Worm (Caenorhabditis elegans) whole organism, mixed stage, embryonic: ENCODE measurements around the gene twk-25.

Source experiments
- M03D4.4 ChIP-seq: sonication (generic microtip); optimal IDR thresholded peaks from 2 replicates; lab custom pipeline; 2017; ENCODE audit warnings: mild to moderate bottlenecking, missing genetic modification characterization, missing compliant biosample characterization
- bed-3 ChIP-seq: fragments of 200-800 bp; sonication (Bioruptor generic); optimal IDR thresholded peaks from 3 replicates; lab custom pipeline; 2018; ENCODE audit warnings: mild to moderate bottlenecking, missing genetic modification characterization, moderate library complexity, missing compliant biosample characterization
- blmp-1 ChIP-seq: fragments of 150-350 bp; optimal IDR thresholded peaks from 2 replicates; lab custom pipeline; 2014; ENCODE audit warnings: missing biosample characterization, missing genetic modification characterization
- ceh-39 ChIP-seq: fragments of 150-350 bp; optimal IDR thresholded peaks from 2 replicates; lab custom pipeline; 2014; ENCODE audit warnings: missing biosample characterization, missing genetic modification characterization
- ceh-43 ChIP-seq: fragments of 200-800 bp; sonication (Bioruptor generic); optimal IDR thresholded peaks from 2 replicates; lab custom pipeline; 2018; ENCODE audit warnings: mild to moderate bottlenecking, missing genetic modification characterization, moderate library complexity, missing compliant biosample characterization
- ceh-83 ChIP-seq: fragments of 200-800 bp; sonication (Bioruptor generic); optimal IDR thresholded peaks from 2 replicates; lab custom pipeline; 2018; ENCODE audit warnings: mild to moderate bottlenecking, missing genetic modification characterization, missing compliant biosample characterization
- ces-1 ChIP-seq: fragments of 150-350 bp; optimal IDR thresholded peaks from 2 replicates; lab custom pipeline; 2014; ENCODE audit warnings: missing biosample characterization, missing genetic modification reagents, missing genetic modification characterization
- cnd-1 ChIP-seq: fragments of 200-800 bp; sonication (Bioruptor generic); optimal IDR thresholded peaks from 2 replicates; lab custom pipeline; 2018; ENCODE audit warnings: mild to moderate bottlenecking, missing genetic modification characterization, missing compliant biosample characterization
- drap-1 ChIP-seq: fragments of 200-800 bp; sonication (Bioruptor generic); optimal IDR thresholded peaks from 3 replicates; lab custom pipeline; 2018; ENCODE audit warnings: mild to moderate bottlenecking, missing genetic modification characterization, missing compliant biosample characterization
- elt-1 ChIP-seq: sonication (generic microtip); optimal IDR thresholded peaks from 2 replicates; lab custom pipeline; 2017; ENCODE audit warnings: missing genetic modification characterization, mild to moderate bottlenecking, missing compliant biosample characterization, antibody characterized with exemption, moderate library complexity, borderline replicate concordance; ENCODE audit not compliant: insufficient read depth
- elt-3 ChIP-seq: fragments of 150-350 bp; optimal IDR thresholded peaks from 2 replicates; lab custom pipeline; 2014; ENCODE audit warnings: missing biosample characterization, missing genetic modification characterization
- flh-1 ChIP-seq: fragments of 200-800 bp; sonication (Bioruptor generic); optimal IDR thresholded peaks from 2 replicates; lab custom pipeline; 2018; ENCODE audit warnings: mild to moderate bottlenecking, missing genetic modification characterization, moderate library complexity, missing compliant biosample characterization
- ham-2 ChIP-seq: fragments of 200-800 bp; sonication (Bioruptor generic); optimal IDR thresholded peaks from 2 replicates; lab custom pipeline; 2018; ENCODE audit warnings: mild to moderate bottlenecking, missing genetic modification characterization, missing compliant biosample characterization
- hlh-1 ChIP-seq: fragments of 150-350 bp; optimal IDR thresholded peaks from 2 replicates; lab custom pipeline; 2014; ENCODE audit warnings: missing biosample characterization, missing genetic modification reagents, missing genetic modification characterization
- lin-13 ChIP-seq: fragments of 150-350 bp; optimal IDR thresholded peaks from 2 replicates; lab custom pipeline; 2014; ENCODE audit warnings: missing biosample characterization, missing genetic modification characterization
- lin-32 ChIP-seq: fragments of 200-800 bp; sonication (Bioruptor generic); optimal IDR thresholded peaks from 2 replicates; lab custom pipeline; 2018; ENCODE audit warnings: mild to moderate bottlenecking, missing genetic modification characterization, missing compliant biosample characterization
- lsy-2 ChIP-seq: fragments of 150-350 bp; optimal IDR thresholded peaks from 2 replicates; lab custom pipeline; 2014; ENCODE audit warnings: missing biosample characterization, missing genetic modification characterization
- mab-5 ChIP-seq: fragments of 150-350 bp; optimal IDR thresholded peaks from 2 replicates; lab custom pipeline; 2014; ENCODE audit warnings: missing biosample characterization, missing genetic modification characterization
- mep-1 ChIP-seq: fragments of 150-350 bp; optimal IDR thresholded peaks from 2 replicates; lab custom pipeline; 2017; ENCODE audit warnings: missing biosample characterization, missing genetic modification reagents, missing genetic modification characterization, inconsistent platforms
- mls-2 ChIP-seq: sonication (generic microtip); optimal IDR thresholded peaks from 2 replicates; lab custom pipeline; 2016; ENCODE audit warnings: mild to moderate bottlenecking, missing genetic modification characterization, moderate library complexity, missing compliant biosample characterization
- nhr-12 ChIP-seq: fragments of 150-350 bp; optimal IDR thresholded peaks from 2 replicates; lab custom pipeline; 2014; ENCODE audit warnings: missing biosample characterization, missing genetic modification characterization
- nhr-2 ChIP-seq: fragments of 150-350 bp; optimal IDR thresholded peaks from 2 replicates; lab custom pipeline; 2014; ENCODE audit warnings: missing biosample characterization, missing genetic modification characterization
- nhr-237 ChIP-seq: fragments of 150-350 bp; optimal IDR thresholded peaks from 2 replicates; lab custom pipeline; 2014; ENCODE audit warnings: missing biosample characterization, missing genetic modification characterization
- nhr-28 ChIP-seq: fragments of 150-350 bp; optimal IDR thresholded peaks from 2 replicates; lab custom pipeline; 2014; ENCODE audit warnings: missing biosample characterization, missing genetic modification characterization
- nhr-76 ChIP-seq: sonication (generic microtip); optimal IDR thresholded peaks from 2 replicates; lab custom pipeline; 2017; ENCODE audit warnings: missing biosample characterization, missing genetic modification characterization
- pha-4 ChIP-seq: fragments of 150-350 bp; optimal IDR thresholded peaks from 2 replicates; lab custom pipeline; 2018; ENCODE audit warnings: missing biosample characterization, missing genetic modification reagents, missing genetic modification characterization
- sem-2 ChIP-seq: fragments of 200-800 bp; sonication (Bioruptor generic); optimal IDR thresholded peaks from 2 replicates; lab custom pipeline; 2018; ENCODE audit warnings: mild to moderate bottlenecking, missing genetic modification characterization, missing compliant biosample characterization
- snpc-4 ChIP-seq: fragments of 150-350 bp; optimal IDR thresholded peaks from 2 replicates; lab custom pipeline; 2014; ENCODE audit warnings: missing biosample characterization, missing genetic modification characterization
- sptf-1 ChIP-seq: sonication (generic microtip); optimal IDR thresholded peaks from 2 replicates; lab custom pipeline; 2017; ENCODE audit warnings: mild to moderate bottlenecking, missing genetic modification characterization, moderate library complexity, missing compliant biosample characterization
- tbx-8 ChIP-seq: fragments of 200-800 bp; sonication (Bioruptor generic); optimal IDR thresholded peaks from 2 replicates; lab custom pipeline; 2018; ENCODE audit warnings: mild to moderate bottlenecking, missing genetic modification characterization, moderate library complexity, missing compliant biosample characterization
- unc-120 ChIP-seq: sonication (generic microtip); optimal IDR thresholded peaks from 2 replicates; lab custom pipeline; 2017; ENCODE audit warnings: missing genetic modification characterization, missing compliant biosample characterization; ENCODE audit not compliant: poor library complexity, severe bottlenecking
- unc-39 ChIP-seq: fragments of 150-350 bp; optimal IDR thresholded peaks from 2 replicates; lab custom pipeline; 2014; ENCODE audit warnings: missing biosample characterization, missing genetic modification characterization
- unc-62 ChIP-seq: fragments of 150-350 bp; optimal IDR thresholded peaks from 2 replicates; lab custom pipeline; 2014; ENCODE audit warnings: missing biosample characterization, missing genetic modification reagents, missing genetic modification characterization
- zip-8 ChIP-seq: fragments of 150-350 bp; optimal IDR thresholded peaks from 2 replicates; lab custom pipeline; 2014; ENCODE audit warnings: missing biosample characterization, missing genetic modification characterization
- ztf-11 ChIP-seq: fragments of 150-350 bp; optimal IDR thresholded peaks from 2 replicates; lab custom pipeline; 2014; ENCODE audit warnings: missing biosample characterization, missing genetic modification characterization

twk-25 gene

DNA sequence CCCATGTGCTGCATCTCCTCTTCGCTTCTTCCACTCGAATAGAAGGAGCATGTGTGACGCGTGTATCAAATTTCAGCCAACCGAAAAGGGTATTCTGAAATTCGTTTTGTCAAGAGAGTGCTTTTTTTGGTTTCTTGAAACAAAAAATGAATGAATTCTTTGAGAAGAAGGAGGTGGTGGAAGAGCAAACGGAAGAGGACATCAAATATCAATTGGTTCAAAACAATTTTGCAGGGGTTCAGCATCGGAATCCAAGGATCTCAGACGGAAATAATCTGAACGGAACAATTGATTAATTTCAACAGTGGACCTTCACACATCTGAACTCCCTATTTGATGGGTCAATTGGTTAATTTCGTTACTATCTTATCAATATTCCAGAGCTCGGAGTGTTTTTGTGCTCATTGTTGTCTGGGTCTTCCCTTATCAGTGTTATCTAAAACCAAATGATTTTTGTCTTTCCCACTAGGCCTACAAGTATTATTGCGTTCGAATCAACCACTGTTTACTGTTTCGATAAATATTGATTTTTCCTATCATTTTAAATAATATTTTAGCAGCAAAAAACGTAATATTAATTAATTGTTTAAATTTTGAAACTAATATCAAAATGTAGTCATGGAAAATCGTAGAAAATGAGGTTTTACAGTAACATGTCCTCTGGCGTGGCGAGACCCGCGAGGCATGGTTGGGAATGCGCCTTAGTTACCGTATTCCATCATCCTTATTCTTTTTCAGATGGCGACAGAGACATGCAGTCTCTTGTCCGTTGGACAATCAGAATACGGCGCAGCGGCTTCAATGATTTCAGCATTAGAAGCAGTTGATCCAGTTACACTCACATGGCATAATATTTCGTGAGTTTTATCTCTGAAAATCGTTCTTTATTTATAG, 34.6 kb upstream of the twk-25 start, which contains the start of the genes C10C6.13 and wht-2:
Gene C10C6.13, minus strand, starts transcription at position 51 of the 894 bp plus-strand sequence.
Gene wht-2, plus strand, starts transcription at position 739 of the 894 bp plus-strand sequence.
- TF ChIP-seq flh-1 (GFP tag; lab: Kevin White, UChicago) (no peak), cnd-1 (tag; lab: Kevin White, UChicago) (no peak), ztf-11 (tag; lab: Kevin White, UChicago) (no peak), mep-1 (tag; lab: Kevin White, UChicago) (no peak), hlh-1 (no peak), ceh-39 (no peak), nhr-237 (tag; lab: Kevin White, UChicago) (no peak), lin-13 (tag; lab: Kevin White, UChicago) (no peak), bed-3 (GFP tag; lab: Kevin White, UChicago) (no peak), lsy-2 (tag; lab: Kevin White, UChicago) (no peak), nhr-28 (tag; lab: Kevin White, UChicago) (no peak), sem-2 (GFP tag; lab: Kevin White, UChicago) (no peak), lin-32 (no peak), drap-1 (no peak), M03D4.4 (no peak), ceh-43 (GFP tag; lab: Kevin White, UChicago) (no peak), unc-39 (tag; lab: Kevin White, UChicago) (no peak)

DNA sequence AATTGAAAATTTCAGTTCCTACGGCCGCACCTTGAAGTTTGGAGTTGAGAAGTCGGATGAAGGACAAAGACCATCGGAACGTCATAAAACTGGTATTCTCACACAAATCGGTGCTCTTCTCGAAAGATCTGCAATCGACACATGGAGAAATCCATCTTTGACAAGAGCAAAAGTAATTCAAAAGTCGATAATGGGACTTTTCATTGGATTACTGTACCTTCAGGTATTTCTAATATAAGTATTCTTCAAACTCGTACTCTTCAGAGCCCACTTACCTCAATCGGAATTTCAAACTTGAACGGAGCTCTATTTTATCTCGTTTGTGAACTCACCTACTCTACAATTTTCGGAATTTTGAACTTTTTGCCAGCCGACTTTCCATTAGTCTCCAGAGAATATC, 32.5 kb upstream of the twk-25 start:
- TF ChIP-seq sptf-1 (tag; lab: Kevin White, UChicago): no peak
- no peak for TF ChIP-seq ceh-39
- no peak for TF ChIP-seq ceh-83 (GFP tag; lab: Kevin White, UChicago)
- no peak for TF ChIP-seq ceh-43 (GFP tag; lab: Kevin White, UChicago)
- TF ChIP-seq bed-3 (GFP tag; lab: Kevin White, UChicago): no peak
- TF ChIP-seq lin-32: no peak
- TF ChIP-seq cnd-1 (tag; lab: Kevin White, UChicago): no peak
- TF ChIP-seq flh-1 (GFP tag; lab: Kevin White, UChicago): no peak
- TF ChIP-seq lsy-2 (tag; lab: Kevin White, UChicago): no peak
- no peak for TF ChIP-seq nhr-237 (tag; lab: Kevin White, UChicago)
- no peak for TF ChIP-seq zip-8 (tag; lab: Kevin White, UChicago)
- TF ChIP-seq ces-1 (GFP tag; lab: Kevin White, UChicago): no peak
- TF ChIP-seq ztf-11 (tag; lab: Kevin White, UChicago): no peak
- TF ChIP-seq snpc-4 (tag; lab: Kevin White, UChicago): no peak
- no peak for TF ChIP-seq ham-2 (GFP tag; lab: Kevin White, UChicago)
- TF ChIP-seq M03D4.4: no peak
- no peak for TF ChIP-seq nhr-12 (tag; lab: Kevin White, UChicago)
- TF ChIP-seq elt-3 (tag; lab: Kevin White, UChicago): no peak
- TF ChIP-seq drap-1: no peak
- TF ChIP-seq, all 35 proteins: peak for 0

DNA sequence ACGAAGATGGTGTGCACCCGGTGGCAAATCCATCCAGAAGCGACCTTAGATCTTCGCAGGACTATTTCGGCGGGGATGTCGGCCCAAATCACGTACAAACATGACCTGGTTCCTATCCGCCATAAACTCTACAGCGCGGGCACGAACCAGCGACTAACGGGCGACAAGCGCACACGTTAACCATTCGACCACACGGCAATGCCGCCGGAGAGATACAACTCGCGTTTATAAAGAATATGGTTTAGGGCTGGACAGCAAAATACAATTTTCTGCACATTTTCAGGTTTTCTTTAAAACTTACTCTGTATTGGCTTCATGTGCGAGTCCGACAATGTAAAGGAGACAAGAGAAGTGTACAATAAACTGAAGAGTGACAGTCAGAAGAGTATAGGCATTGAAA, 30.4 kb upstream of the twk-25 start:
- TF ChIP-seq M03D4.4 (peak; percentile 94), mab-5 (tag; lab: Kevin White, UChicago) (no peak), sem-2 (GFP tag; lab: Kevin White, UChicago) (peak; percentile 87), ham-2 (GFP tag; lab: Kevin White, UChicago) (peak; percentile 95), nhr-2 (peak; percentile 33), sptf-1 (tag; lab: Kevin White, UChicago) (peak; percentile 98), lsy-2 (tag; lab: Kevin White, UChicago) (no peak), ztf-11 (tag; lab: Kevin White, UChicago) (peak; percentile 51), cnd-1 (tag; lab: Kevin White, UChicago) (peak; percentile 96), zip-8 (tag; lab: Kevin White, UChicago) (no peak), unc-39 (tag; lab: Kevin White, UChicago) (peak; percentile 69), mls-2 (tag; lab: Kevin White, UChicago) (peak; percentile 97), unc-120 (tag; lab: Kevin White, UChicago) (peak; percentile 97), mep-1 (tag; lab: Kevin White, UChicago) (peak; percentile 58), nhr-28 (tag; lab: Kevin White, UChicago) (peak; percentile 69), nhr-76 (no peak), lin-13 (tag; lab: Kevin White, UChicago) (peak; percentile 58), flh-1 (GFP tag; lab: Kevin White, UChicago) (peak; percentile 86), bed-3 (GFP tag; lab: Kevin White, UChicago) (peak; percentile 96), drap-1 (peak; percentile 96), elt-3 (tag; lab: Kevin White, UChicago) (no peak), nhr-12 (tag; lab: Kevin White, UChicago) (no peak), elt-1 (tag; lab: Kevin White, UChicago) (no peak), pha-4 (tag; lab: Kevin White, UChicago) (peak; percentile 6), snpc-4 (tag; lab: Kevin White, UChicago) (no peak), ceh-39 (no peak), hlh-1 (peak; percentile 9), nhr-237 (tag; lab: Kevin White, UChicago) (no peak), ceh-43 (GFP tag; lab: Kevin White, UChicago) (peak; percentile 92), unc-62 (GFP tag; lab: Kevin White, UChicago) (peak; percentile 53), ces-1 (GFP tag; lab: Kevin White, UChicago) (no peak), blmp-1 (no peak), lin-32 (peak; percentile 96), ceh-83 (GFP tag; lab: Kevin White, UChicago) (peak; percentile 97), tbx-8 (peak; percentile 94)
